Fruit fly (Drosophila melanogaster): ENCODE results near the gene RpL34b.

RpL34b gene

DNA sequence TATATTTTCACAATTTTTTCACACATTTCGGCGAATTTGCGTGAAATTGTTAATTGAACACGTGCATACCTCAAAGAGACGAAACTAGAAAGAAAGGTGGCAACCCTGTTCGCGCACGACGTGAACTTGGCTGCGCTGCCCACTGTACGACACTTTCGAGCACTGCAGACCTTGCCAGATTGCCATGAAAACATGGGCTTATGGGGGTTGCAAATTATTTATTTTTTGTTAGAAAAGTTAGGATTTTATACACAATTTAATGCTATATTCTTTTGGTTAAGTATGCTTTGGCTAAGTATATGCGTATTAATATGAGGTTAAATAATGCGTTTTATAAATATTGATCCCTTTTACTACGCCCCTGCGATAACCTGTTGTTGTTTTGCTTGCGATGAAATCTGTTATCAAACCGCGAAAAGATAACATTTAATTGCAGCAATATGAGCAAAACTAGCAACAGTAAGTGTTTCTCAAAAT lies at the start of gene RpL34b, which contains the start of gene CG8132:
RpL34b (minus strand) TSS at position 100 of the 477 bp plus-strand sequence.
CG8132 (plus strand) TSS at position 369 of the 477 bp plus-strand sequence.
- TF ChIP-seq Eip93F (GFP tag; optimal IDR thresholded peaks at IDR 0.05) = peak; percentile 88
- peak; percentile 78 for TF ChIP-seq CG9139 (GFP tag; optimal IDR thresholded peaks at IDR 0.05)
- peak; percentile 91 for TF ChIP-seq Hr4 (GFP tag; optimal IDR thresholded peaks at IDR 0.05)
- peak; percentile 86 for TF ChIP-seq net (GFP tag; optimal IDR thresholded peaks at IDR 0.05)
- TF ChIP-seq Hr38 (GFP tag; optimal IDR thresholded peaks at IDR 0.05) = peak; percentile 39
- peak; percentile 81 for TF ChIP-seq dsx (GFP tag; optimal IDR thresholded peaks at IDR 0.05; ENCODE audit: poor library complexity, severe bottlenecking)
- TF ChIP-seq Lpt (GFP tag; optimal IDR thresholded peaks at IDR 0.05) = peak; percentile 86
- peak; percentile 84 for TF ChIP-seq CG10669 (GFP tag; optimal IDR thresholded peaks at IDR 0.05)
- TF ChIP-seq CG1621 (tag; optimal IDR thresholded peaks at IDR 0.05) = peak; percentile 82
- peak; percentile 84 for TF ChIP-seq CG11762 (GFP tag; optimal IDR thresholded peaks at IDR 0.05; ENCODE audit: insufficient read depth)
- peak; percentile 91 for TF ChIP-seq Smox (GFP tag; optimal IDR thresholded peaks at IDR 0.05)
- peak; percentile 85 for TF ChIP-seq CG8319 (GFP tag; optimal IDR thresholded peaks at IDR 0.05)
- peak; percentile 96 for TF ChIP-seq Eip78C (GFP tag)
- TF ChIP-seq spab (GFP tag; optimal IDR thresholded peaks at IDR 0.05) = peak; percentile 71
- TF ChIP-seq CG15336 (GFP tag; IDR thresholded peaks at IDR 0.05) = peak; percentile 86
- no peak for TF ChIP-seq CG4318 (GFP tag; optimal IDR thresholded peaks at IDR 0.05)
- peak; percentile 95 for TF ChIP-seq Hr39 (GFP tag; optimal IDR thresholded peaks at IDR 0.05)
- peak; percentile 92 for TF ChIP-seq Sox102F (GFP tag; optimal IDR thresholded peaks at IDR 0.05)
- peak; percentile 90 for TF ChIP-seq topi (GFP tag; optimal IDR thresholded peaks at IDR 0.05)
- peak; percentile 92 for TF ChIP-seq Sox14 (GFP tag; optimal IDR thresholded peaks at IDR 0.05)
- TF ChIP-seq CG6276 (GFP tag; optimal IDR thresholded peaks at IDR 0.05) = no peak
- TF ChIP-seq fkh (GFP tag; optimal IDR thresholded peaks at IDR 0.05) = peak; percentile 87
- peak; percentile 79 for TF ChIP-seq fd59A (GFP tag; optimal IDR thresholded peaks at IDR 0.05)
- peak; percentile 82 for TF ChIP-seq CG11294 (GFP tag; IDR thresholded peaks at IDR 0.05)
- TF ChIP-seq CG6163 (GFP tag; IDR thresholded peaks at IDR 0.05) = peak; percentile 91
- peak; percentile 95 for TF ChIP-seq cyc (GFP tag; optimal IDR thresholded peaks at IDR 0.05)
- TF ChIP-seq Eip75B (GFP tag; optimal IDR thresholded peaks at IDR 0.05) = peak; percentile 96
- peak; percentile 88 for TF ChIP-seq CG6854 (GFP tag; optimal IDR thresholded peaks at IDR 0.05)
- TF ChIP-seq CG8119 (GFP tag; IDR thresholded peaks at IDR 0.05) = peak; percentile 86
- peak in 1 of 2 experiments; percentile 84 for TF ChIP-seq ss (GFP tag; optimal IDR thresholded peaks at IDR 0.05)
- peak; percentile 84 for TF ChIP-seq Ets96B (tag; optimal IDR thresholded peaks at IDR 0.05)
- TF ChIP-seq CG6792 (GFP tag; optimal IDR thresholded peaks at IDR 0.05) = peak; percentile 92
- TF ChIP-seq Sox15 (GFP tag; optimal IDR thresholded peaks at IDR 0.05) = peak; percentile 86
- peak; percentile 94 for TF ChIP-seq CG3919 (GFP tag; optimal IDR thresholded peaks at IDR 0.05)
- peak; percentile 93 for TF ChIP-seq Met (GFP tag; optimal IDR thresholded peaks at IDR 0.05)
- peak; percentile 84 for TF ChIP-seq CG6808 (GFP tag; optimal IDR thresholded peaks at IDR 0.05)
- TF ChIP-seq CG34406 (GFP tag; optimal IDR thresholded peaks at IDR 0.05) = peak; percentile 88
- TF ChIP-seq CG10631 (GFP tag; optimal IDR thresholded peaks at IDR 0.05) = peak; percentile 95
- peak; percentile 96 for TF ChIP-seq CG3032 (tag; optimal IDR thresholded peaks at IDR 0.05)
- peak; percentile 97 for TF ChIP-seq eg (GFP tag; IDR thresholded peaks at IDR 0.05)
- peak; percentile 79 for TF ChIP-seq fd85E (GFP tag; optimal IDR thresholded peaks at IDR 0.05)
- peak; percentile 92 for TF ChIP-seq vri (GFP tag; optimal IDR thresholded peaks at IDR 0.05)
- peak; percentile 76 to 89 for TF ChIP-seq salr (GFP tag; optimal IDR thresholded peaks at IDR 0.05)
- TF ChIP-seq CG16779 (tag; optimal IDR thresholded peaks at IDR 0.05) = peak; percentile 71
- peak; percentile 86 for TF ChIP-seq CG8632 (GFP tag; optimal IDR thresholded peaks at IDR 0.05)
- peak; percentile 96 for TF ChIP-seq esn (GFP tag; optimal IDR thresholded peaks at IDR 0.05)
- peak; percentile 94 for TF ChIP-seq acj6 (GFP tag; optimal IDR thresholded peaks at IDR 0.05)
- TF ChIP-seq CG32006 (GFP tag; optimal IDR thresholded peaks at IDR 0.05) = peak; percentile 89
- TF ChIP-seq CG31627 (GFP tag; optimal IDR thresholded peaks at IDR 0.05) = peak; percentile 96
- peak; percentile 83 for TF ChIP-seq CG7368 (GFP tag; optimal IDR thresholded peaks at IDR 0.05)
- peak; percentile 90 for TF ChIP-seq CG11902 (GFP tag; optimal IDR thresholded peaks at IDR 0.05)
